Fruit fly (Drosophila melanogaster): Measurements from ENCODE around the gene CG42249.

dm6 chrX:11109670-11110069, 13.6 kb downstream of the CG42249 start:
- TF ChIP-seq CG15710 (tag; optimal IDR thresholded peaks at IDR 0.05) (no peak), D1 (tag; optimal IDR thresholded peaks at IDR 0.05) (no peak), EcR (GFP tag; optimal IDR thresholded peaks at IDR 0.05) (no peak), CG17806 (tag; optimal IDR thresholded peaks at IDR 0.05) (no peak), CG32121 (GFP tag; IDR thresholded peaks at IDR 0.05) (no peak), Pif1A (GFP tag; optimal IDR thresholded peaks at IDR 0.05) (no peak), rn (GFP tag; IDR thresholded peaks at IDR 0.05) (no peak), CG8159 (tag; optimal IDR thresholded peaks at IDR 0.05) (no peak)

Data from whole organism, pupa.